Worm (Caenorhabditis elegans) whole organism, young adult: Measurements from ENCODE around the gene F28B4.4.

Experiments
- hmg-20 ChIP-seq: fragments of 200-800 bp; sonication (Bioruptor generic); IDR thresholded peaks from 2 replicates; pipeline ENCODE4 v1.3.6; 2022; ENCODE audit warnings: missing genetic modification reagents, missing genetic modification characterization, missing compliant biosample characterization
- tbx-9 ChIP-seq: sonication (generic microtip); optimal IDR thresholded peaks from 2 replicates; lab custom pipeline; 2016; ENCODE audit warnings: borderline replicate concordance, missing genetic modification characterization, inconsistent platforms, missing compliant biosample characterization
- zim-3 ChIP-seq: sonication (generic microtip); optimal IDR thresholded peaks from 2 replicates; lab custom pipeline; 2017; ENCODE audit warnings: mild to moderate bottlenecking, missing genetic modification characterization, moderate library complexity, missing compliant biosample characterization

DNA sequence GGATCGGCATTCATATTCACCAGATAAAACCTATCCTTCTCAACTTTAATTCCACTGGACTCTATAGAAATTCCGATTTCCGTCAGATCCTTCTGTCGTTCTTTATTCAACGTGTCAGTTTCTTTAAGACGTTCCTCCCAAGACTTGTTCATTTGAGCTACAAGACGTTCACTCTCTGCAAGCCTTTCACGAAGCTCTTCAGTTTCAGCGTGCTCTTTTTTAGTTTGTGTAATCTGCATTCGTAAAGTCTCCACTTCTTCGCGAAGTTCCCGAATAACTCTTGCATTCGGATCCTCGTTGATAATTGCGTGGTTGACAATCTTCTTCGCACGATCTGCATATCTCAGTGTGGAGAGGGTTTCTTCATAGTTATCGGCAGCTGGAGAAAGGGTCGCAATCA is 32.7 kb downstream of the F28B4.4 start:
- no peak for TF ChIP-seq tbx-9
- no peak for TF ChIP-seq hmg-20 (GFP tag; lab: Robert Waterston, UW)
- no peak for TF ChIP-seq zim-3
